Fruit fly (Drosophila melanogaster): ENCODE results near the gene Task7.

Task7 gene

dm6 chr3R:9435898-9436297 is 23.8 kb upstream of the Task7 start:
- no peak for TF ChIP-seq Myc (optimal IDR thresholded peaks at IDR 0.05)

dm6 chr3R:9434543-9435407 is 22.7 kb upstream of the Task7 start:
- no peak for TF ChIP-seq Sin3A (optimal IDR thresholded peaks at IDR 0.05)
- no peak for TF ChIP-seq insv (optimal IDR thresholded peaks at IDR 0.05)
- no peak for TF ChIP-seq h (optimal IDR thresholded peaks at IDR 0.05)
- no peak for TF ChIP-seq Myc (optimal IDR thresholded peaks at IDR 0.05)
- no peak for TF ChIP-seq psq (optimal IDR thresholded peaks at IDR 0.05)
- no peak for TF ChIP-seq ttk (optimal IDR thresholded peaks at IDR 0.05)

DNA sequence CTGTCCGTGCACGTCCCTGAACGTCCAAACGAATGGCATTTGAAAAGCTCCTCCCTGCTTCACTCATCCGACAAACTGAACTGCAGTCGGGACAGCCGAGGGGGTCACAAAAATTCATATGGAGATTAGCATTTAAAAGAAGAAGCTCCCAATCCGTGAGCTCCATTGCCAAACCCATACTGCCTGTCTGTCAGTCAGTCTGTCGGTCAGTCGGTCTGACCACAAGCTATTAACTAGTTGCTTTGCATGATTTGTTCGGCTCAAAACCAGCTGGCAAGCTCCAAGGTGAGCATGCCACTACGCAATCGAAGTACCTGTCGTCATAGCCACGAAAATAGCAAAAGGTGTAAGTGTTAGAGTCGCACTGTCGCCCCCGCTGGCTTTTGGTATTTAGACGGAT is 21.7 kb upstream of the Task7 start:
- TF ChIP-seq h (optimal IDR thresholded peaks at IDR 0.05) (no peak), Myc (optimal IDR thresholded peaks at IDR 0.05) (no peak), ttk (optimal IDR thresholded peaks at IDR 0.05) (no peak), psq (optimal IDR thresholded peaks at IDR 0.05) (no peak), Sin3A (optimal IDR thresholded peaks at IDR 0.05) (no peak), insv (optimal IDR thresholded peaks at IDR 0.05) (no peak)

DNA sequence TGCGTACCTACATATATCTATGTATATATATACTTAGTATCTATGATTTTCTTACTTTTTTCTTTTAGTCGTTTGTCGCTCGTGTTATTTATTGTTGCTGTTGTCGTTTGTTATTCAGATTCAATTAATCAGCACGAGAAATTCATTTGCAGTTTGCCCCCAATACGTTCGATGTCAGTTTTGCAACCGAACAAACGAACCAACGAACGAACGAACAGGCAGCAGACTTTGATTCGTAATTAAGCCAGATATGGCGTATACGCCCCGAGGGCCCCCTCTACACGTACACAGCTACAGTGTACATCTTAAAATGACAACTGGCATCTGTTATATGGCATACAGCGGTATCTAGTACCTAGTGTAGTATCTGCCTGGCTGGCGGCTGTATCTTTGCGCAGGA is 21.2 kb upstream of the Task7 start:
- TF ChIP-seq psq (optimal IDR thresholded peaks at IDR 0.05) (no peak), Sin3A (optimal IDR thresholded peaks at IDR 0.05) (no peak), ttk (optimal IDR thresholded peaks at IDR 0.05) (no peak), h (optimal IDR thresholded peaks at IDR 0.05) (no peak)

DNA sequence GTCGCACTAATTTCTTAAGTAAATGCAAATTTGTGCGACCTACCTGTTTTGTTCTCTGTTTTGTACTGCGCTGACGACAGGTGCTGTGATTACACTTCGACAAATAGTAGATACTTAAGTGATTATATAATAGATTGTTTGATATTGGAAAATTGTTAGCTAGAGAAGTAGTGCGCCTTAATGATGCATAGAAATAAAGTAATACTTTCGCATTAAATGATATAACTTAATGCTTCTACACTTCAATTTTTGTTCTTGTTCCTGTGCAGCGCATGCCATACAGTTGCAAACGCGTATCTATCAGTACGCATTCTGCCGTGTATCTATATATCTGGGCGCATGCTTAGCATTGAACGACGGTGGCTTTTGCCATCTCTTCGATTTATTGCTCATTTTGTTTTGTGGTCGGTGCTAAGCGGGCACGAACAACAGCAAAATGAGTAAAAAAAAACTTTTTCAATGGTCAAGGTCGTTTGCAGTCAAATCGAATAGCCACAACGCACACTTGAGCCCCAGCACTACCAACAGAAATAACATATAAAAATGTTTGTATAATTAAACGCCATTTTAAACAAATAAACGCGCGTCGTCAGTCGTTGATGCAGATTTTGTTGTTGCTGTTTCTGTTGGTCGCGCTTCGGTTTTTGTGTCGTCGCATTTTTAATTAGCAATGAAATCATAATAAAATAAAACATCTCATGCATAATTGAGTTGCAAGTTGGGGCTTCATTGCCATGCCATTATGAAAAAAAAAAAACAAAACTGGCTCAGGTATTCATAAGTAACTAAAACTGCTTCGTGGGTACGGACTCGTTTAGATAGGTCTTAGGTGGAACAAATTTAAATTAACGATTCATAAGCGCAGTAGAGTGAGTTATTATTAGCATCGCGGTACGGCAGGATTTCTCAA is 18.5 kb upstream of the Task7 start:
- TF ChIP-seq Myc (optimal IDR thresholded peaks at IDR 0.05), result no peak
- TF ChIP-seq Sin3A (optimal IDR thresholded peaks at IDR 0.05), result no peak
- TF ChIP-seq ttk (optimal IDR thresholded peaks at IDR 0.05), result no peak
- no peak for TF ChIP-seq h (optimal IDR thresholded peaks at IDR 0.05)
- no peak for TF ChIP-seq insv (optimal IDR thresholded peaks at IDR 0.05)
- no peak for TF ChIP-seq psq (optimal IDR thresholded peaks at IDR 0.05)

DNA sequence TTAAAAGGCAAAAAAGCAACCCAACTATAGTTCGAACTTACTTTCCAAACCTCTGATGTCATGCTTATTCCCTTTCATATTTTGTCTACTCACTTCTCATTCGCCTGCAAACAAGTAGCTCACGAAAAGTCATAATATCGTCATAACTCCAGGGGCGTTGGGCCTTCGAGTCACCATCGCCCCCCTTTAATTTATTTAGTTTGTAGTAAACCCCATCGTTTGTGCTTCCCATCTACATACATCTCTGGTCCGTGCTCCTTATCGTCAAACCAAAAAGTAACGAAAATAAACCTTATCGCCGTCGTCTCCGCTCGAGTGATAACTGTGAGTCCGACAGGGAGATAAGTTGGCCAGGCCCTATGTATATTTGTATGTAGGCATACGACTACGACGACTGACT is 16.9 kb upstream of the Task7 start:
- TF ChIP-seq psq (optimal IDR thresholded peaks at IDR 0.05) (no peak), Myc (optimal IDR thresholded peaks at IDR 0.05) (no peak), ttk (optimal IDR thresholded peaks at IDR 0.05) (no peak), h (optimal IDR thresholded peaks at IDR 0.05) (no peak), Sin3A (optimal IDR thresholded peaks at IDR 0.05) (no peak), insv (optimal IDR thresholded peaks at IDR 0.05) (no peak)

DNA sequence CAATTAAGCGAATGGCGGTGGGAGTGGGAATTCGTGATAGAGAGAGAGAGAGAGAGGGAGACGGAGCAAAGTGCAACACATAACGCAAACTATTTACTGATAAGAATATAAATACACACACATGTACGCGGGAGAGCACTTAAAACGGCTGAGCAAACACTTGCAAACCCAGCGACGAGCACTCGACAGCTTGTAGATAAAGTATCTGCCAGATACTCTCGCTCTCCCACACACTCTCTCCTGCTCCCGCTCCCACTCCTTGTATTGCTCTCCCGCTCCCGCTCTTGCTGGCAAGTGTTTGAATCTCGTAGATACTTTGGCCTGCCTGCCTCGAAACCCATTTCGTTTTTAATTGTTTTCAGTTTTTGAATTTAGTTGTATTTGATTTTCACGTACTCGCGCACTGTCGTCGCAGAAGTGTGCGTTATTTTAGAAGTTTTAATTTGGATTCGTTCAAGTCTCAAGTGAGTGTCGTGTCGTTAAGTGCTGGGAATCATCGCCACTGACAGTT is 16.2 kb upstream of the Task7 start:
- TF ChIP-seq psq (optimal IDR thresholded peaks at IDR 0.05) (no peak), h (optimal IDR thresholded peaks at IDR 0.05) (no peak), Myc (optimal IDR thresholded peaks at IDR 0.05) (no peak), Sin3A (optimal IDR thresholded peaks at IDR 0.05) (no peak), insv (optimal IDR thresholded peaks at IDR 0.05) (no peak), ttk (optimal IDR thresholded peaks at IDR 0.05) (no peak)

DNA sequence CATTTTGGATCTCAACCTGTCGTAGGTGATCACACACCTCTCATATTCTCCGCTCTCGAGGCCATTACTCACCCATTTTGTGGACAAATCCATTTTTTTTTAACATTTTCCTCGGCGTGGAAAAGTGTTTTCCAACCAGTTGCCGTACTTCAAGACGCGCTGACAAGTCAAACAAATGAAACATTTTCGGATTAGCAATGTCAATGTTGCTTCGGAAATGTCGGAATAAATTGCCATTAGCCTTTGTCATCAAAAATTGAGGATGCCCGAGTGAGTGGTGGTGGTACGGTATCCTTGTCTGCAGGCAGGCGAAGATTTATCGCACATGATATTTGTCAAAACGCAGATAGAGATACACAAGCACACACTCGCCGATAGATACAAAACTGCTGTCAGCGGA is 15.2 kb upstream of the Task7 start:
- TF ChIP-seq ttk (optimal IDR thresholded peaks at IDR 0.05) (no peak), psq (optimal IDR thresholded peaks at IDR 0.05) (no peak), Sin3A (optimal IDR thresholded peaks at IDR 0.05) (no peak), h (optimal IDR thresholded peaks at IDR 0.05) (no peak), insv (optimal IDR thresholded peaks at IDR 0.05) (no peak), Myc (optimal IDR thresholded peaks at IDR 0.05) (no peak)

DNA sequence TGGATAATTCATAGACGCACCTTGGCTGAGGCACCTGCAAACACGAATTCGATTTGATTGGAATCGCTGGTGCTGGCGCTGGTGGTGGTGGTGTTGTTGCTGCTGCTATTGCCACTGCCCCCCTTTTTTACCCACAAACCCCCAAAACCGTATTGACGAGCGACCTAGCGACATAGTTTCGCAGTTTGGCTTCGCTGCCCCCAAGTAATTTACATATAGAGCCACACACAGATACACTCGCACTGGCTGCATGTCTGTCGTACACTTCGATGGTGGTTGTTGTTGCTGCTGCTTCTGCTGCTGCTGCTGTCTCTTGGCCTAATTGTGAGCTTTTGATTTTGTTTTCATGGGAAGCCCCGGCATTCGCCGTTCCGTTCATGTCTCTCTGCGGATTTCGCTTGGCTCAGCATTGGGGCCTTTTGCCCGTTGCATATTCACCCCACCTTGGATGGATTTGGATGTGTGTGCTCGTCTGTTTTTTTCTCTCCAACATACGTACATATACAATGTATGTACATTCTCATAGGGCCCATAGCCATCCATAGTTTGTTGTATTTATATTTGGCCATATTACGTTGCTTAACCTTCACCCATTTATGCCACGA is 12.1 kb upstream of the Task7 start:
- TF ChIP-seq psq (optimal IDR thresholded peaks at IDR 0.05) (no peak), Myc (optimal IDR thresholded peaks at IDR 0.05) (no peak), insv (optimal IDR thresholded peaks at IDR 0.05) (no peak), ttk (optimal IDR thresholded peaks at IDR 0.05) (no peak)

DNA sequence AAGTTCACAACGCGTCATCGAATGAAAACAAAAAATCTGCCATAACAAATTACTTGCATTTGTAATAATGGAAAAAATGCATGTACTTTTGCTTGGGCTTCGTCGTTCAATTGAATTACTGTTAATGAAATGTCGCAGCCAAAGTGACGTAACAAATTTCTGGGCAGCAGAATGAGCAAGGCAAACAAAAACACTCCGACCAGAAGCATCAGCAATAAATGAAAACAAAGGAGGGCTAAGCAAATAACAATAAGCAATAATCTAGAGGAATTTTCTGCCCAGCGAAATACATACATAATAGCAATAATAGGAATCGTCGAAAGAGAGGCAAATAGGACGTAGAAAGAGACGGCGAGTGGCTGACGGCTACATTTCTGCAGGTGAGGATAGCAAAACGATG is 10.2 kb upstream of the Task7 start:
- TF ChIP-seq Sin3A (optimal IDR thresholded peaks at IDR 0.05) (no peak), Myc (optimal IDR thresholded peaks at IDR 0.05) (no peak), ttk (optimal IDR thresholded peaks at IDR 0.05) (no peak), h (optimal IDR thresholded peaks at IDR 0.05) (no peak), insv (optimal IDR thresholded peaks at IDR 0.05) (no peak), psq (optimal IDR thresholded peaks at IDR 0.05) (no peak)

DNA sequence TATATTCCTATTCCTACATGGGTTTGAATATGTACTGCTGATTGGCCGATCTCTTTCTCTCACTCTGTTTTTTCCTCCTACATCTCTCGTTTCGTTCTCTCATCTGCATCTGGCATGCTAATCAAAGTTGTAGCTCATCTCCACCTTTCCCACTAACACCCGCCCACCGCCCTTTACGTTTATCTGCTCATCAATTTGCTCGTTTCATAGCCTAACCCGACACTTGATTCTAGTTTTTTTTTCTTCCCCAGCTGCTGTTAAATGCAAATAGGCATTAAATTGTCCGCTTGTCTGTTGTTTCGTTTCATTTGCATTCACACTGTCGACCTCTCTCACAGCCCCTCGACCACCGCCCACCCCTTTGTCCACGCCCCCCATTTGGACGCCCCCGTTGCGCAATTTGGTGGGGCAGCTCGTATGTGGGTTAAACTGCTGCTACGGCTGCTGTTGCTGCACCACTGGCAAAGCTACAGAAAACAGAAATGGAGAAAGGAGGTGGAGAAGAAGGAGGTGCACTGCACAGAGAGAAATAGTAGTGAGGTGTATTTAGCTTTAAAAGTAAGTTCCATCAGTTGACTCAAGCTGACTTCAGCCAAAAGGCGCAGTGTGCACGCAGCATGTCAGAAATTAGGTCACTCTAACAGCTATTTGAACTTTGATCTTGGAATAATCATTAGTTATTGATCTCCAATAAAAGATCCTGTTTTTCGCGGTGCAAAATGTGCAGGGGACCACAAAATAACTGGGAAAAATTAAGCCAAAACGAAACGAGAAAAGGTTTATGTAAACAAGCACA is 8.5 kb upstream of the Task7 start:
- TF ChIP-seq ttk (optimal IDR thresholded peaks at IDR 0.05), result no peak
- no peak for TF ChIP-seq Myc (optimal IDR thresholded peaks at IDR 0.05)
- TF ChIP-seq Sin3A (optimal IDR thresholded peaks at IDR 0.05), result no peak
- TF ChIP-seq h (optimal IDR thresholded peaks at IDR 0.05), result no peak
- TF ChIP-seq insv (optimal IDR thresholded peaks at IDR 0.05), result no peak
- TF ChIP-seq psq (optimal IDR thresholded peaks at IDR 0.05), result no peak

Data from Kc167 (cell line).